Fruit fly (Drosophila melanogaster): ENCODE measurements around the gene CG46465.

The CG46465 gene

dm6 chr2L:19010566-19010965, 18.3 kb downstream of the CG46465 start, which contains the start of gene robl37BC:
robl37BC (plus strand) TSS chr2L:19010866.
- no peak for TF ChIP-seq CG8478 (optimal IDR thresholded peaks at IDR 0.05)

dm6 chr2L:19011895-19012645, 19.8 kb downstream of the CG46465 start:
- TF ChIP-seq CTCF (optimal IDR thresholded peaks at IDR 0.05) (no peak), CG8478 (optimal IDR thresholded peaks at IDR 0.05) (no peak)

DNA sequence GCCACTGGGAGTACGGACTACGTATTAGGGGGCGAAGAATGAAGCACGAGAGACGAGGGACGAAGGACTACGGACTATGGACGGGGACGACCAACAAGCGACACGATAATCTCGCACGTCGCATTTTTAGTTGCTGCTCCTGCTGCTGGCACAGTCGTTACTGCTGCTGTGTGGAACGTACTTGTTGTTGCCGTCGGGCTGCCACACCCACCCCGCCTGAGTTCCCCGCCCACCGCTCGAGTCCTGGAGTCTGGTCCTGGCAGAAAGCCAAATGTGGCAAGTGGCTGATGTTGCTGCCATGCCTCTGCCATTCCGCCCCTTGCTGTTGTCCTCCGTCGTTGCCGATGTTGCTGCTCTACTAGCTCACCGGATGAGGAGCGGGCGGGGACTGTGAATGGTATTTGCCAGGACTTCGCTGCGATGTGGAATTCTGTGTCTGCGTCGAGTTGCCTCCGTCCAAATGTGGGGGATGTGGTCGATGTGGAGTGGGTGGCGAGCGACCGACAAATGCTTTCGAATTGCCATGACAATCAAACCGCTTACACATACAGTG, 20.6 kb downstream of the CG46465 start:
- TF ChIP-seq CG8478 (optimal IDR thresholded peaks at IDR 0.05) (no peak), CTCF (optimal IDR thresholded peaks at IDR 0.05) (no peak)

dm6 chr2L:19014032-19014880, 22.0 kb downstream of the CG46465 start:
- TF ChIP-seq CG8478 (optimal IDR thresholded peaks at IDR 0.05) (no peak), CTCF (optimal IDR thresholded peaks at IDR 0.05) (no peak)

- TF ChIP-seq CG8478 (optimal IDR thresholded peaks at IDR 0.05): no peak
Measured at dm6 chr2L:19014881-19015366, 22.6 kb downstream of the CG46465 start.

DNA sequence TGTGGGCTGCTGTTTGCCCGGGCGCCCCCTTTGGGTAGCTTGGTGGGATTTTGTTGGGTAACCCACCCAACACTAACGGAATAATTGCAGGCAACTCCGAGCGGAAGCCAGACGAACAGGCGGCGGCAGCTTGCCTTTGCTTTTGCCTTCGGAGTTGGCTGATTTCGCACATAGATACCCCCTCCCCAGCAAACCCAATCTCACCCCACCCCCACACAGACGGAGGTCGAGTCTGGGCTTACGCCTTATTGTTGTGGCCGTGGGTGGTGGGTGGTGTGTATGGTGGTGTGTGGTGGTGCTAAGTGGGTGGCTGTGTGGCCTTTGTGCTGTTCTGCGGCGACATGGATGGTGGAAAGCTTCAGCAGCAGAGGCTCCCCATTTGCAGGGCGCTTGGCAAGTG, 23.3 kb downstream of the CG46465 start:
- no peak for TF ChIP-seq CG8478 (optimal IDR thresholded peaks at IDR 0.05)
- no peak for TF ChIP-seq CTCF (optimal IDR thresholded peaks at IDR 0.05)

dm6 chr2L:19017060-19017459, 24.8 kb downstream of the CG46465 start:
- no peak for TF ChIP-seq CG8478 (optimal IDR thresholded peaks at IDR 0.05)
- no peak for TF ChIP-seq CTCF (optimal IDR thresholded peaks at IDR 0.05)

DNA sequence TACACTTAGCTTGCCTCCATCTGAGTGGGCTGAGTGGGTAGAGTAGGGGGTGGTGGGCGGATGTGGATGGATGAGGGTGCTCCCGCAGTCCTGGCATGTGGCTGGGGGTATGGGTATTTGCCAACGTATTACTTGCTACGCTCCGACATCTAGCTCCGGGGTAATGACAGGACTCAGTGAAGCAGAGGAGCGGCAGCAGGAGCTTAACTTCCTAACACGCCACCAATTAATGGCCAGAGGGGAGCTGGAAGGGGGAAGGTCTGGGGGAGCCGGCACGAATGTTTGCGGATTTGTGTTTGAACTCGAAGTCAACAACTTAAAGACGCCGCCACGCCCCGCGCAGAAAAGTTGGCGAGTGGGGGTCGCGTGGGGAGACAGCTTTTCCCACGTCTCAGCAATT, 26.0 kb downstream of the CG46465 start:
- no peak for TF ChIP-seq CG8478 (optimal IDR thresholded peaks at IDR 0.05)
- no peak for TF ChIP-seq CTCF (optimal IDR thresholded peaks at IDR 0.05)

DNA sequence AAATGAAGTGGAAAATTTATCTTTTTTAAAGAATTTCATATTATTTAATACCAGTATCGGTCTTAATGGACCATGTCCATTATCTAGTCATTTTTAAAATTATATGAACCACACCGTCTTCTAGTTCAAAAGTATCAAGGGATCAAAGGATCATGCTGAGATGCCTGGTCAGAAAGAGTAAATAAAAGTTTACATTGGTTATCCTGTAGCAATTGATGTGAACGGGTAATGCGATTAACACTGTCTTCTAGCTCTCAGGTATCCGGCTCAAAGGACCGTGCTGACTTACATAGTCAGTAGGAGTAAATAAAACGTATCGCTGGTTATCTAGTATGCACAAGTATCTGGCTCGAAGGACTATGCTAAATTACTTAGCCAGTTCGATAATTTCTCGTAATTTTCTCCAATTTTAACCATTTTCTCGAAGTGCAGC, 26.9 kb downstream of the CG46465 start:
- no peak for TF ChIP-seq CG8478 (optimal IDR thresholded peaks at IDR 0.05)
- TF ChIP-seq CTCF (optimal IDR thresholded peaks at IDR 0.05): no peak

DNA sequence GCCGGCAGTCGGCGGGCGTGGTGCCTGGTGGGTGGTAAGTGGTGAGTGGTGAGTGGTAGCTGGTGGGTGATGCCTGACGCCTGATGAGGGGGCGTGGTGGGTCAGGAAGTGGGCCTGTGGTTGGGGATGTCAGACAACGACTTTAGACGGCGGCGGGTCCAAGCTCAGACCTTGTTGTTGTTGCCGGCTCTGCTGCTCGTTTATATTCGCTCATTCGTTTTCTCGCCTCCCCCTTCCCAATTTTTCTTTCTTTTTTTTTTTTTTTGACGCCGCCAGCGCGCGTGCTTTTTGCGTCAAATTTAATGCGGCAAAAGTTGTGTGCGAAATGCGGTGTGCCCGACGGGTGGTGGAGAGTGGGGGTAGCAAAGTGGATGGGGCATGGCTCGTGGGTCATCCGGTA, 27.3 kb downstream of the CG46465 start:
- TF ChIP-seq CTCF (optimal IDR thresholded peaks at IDR 0.05): no peak
- TF ChIP-seq CG8478 (optimal IDR thresholded peaks at IDR 0.05): no peak

DNA sequence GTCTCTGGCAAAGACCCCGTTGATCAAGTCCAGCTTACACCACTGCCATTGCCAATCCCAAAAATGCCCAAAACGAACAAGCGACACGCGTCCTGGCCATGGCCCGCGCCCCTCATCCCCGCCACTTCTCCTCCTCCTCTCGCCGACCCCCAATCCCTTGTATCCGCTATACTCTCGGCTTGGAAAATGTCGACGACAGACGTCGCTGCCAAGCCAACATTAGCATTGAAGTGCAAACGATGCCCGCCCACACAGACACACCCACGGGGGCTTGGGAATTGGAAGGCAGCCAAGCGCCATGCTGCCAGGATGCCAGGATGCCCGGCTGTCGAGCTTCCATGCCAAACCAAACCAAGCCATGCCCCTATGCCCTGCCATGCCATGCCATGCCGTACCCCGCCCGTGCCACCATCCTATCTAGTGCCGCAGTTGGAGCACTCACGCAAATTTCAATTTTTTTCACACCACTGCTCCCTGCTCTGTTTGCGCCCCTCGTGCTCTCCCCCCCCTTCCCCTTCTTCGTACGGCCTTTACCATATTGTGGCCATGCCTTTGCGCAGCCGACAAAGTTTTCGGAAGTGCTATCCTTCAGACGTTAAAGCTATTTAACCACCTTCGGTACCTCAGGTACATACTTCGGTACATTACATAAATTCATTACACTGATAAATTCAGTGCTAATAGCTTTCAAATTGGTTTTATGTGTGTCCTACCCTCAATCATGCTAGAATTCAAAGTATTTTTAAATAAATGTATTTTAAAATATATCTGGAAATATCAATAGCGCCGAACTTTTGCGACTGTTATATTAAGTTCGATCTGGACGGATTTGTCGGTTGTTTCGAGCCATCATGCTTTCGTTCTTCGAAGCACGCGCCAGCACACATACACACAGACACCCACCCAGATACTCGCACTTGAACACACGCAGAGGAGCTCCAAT, 29.3 kb downstream of the CG46465 start:
- no peak for TF ChIP-seq CTCF (optimal IDR thresholded peaks at IDR 0.05)
- TF ChIP-seq CG8478 (optimal IDR thresholded peaks at IDR 0.05): no peak

DNA sequence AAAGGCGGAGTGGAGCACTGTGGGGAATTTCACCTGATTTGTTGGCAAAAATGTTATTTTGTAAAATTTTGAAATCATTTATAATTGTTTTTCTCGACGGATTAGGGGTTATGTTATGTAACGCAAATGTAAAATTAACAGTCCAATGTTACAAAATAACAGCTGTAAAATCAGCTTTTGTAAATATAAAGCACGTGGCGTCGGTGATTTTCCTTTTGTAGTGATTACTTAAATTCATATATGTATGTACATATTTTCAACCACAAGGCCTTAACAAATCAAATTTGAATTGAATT, 29.9 kb downstream of the CG46465 start, which contains the start of gene CG15172:
Gene CG15172, plus strand, starts transcription at position 197 of the 296 bp plus-strand sequence.
- no peak for TF ChIP-seq CTCF (optimal IDR thresholded peaks at IDR 0.05)
- no peak for TF ChIP-seq CG8478 (optimal IDR thresholded peaks at IDR 0.05)

DNA sequence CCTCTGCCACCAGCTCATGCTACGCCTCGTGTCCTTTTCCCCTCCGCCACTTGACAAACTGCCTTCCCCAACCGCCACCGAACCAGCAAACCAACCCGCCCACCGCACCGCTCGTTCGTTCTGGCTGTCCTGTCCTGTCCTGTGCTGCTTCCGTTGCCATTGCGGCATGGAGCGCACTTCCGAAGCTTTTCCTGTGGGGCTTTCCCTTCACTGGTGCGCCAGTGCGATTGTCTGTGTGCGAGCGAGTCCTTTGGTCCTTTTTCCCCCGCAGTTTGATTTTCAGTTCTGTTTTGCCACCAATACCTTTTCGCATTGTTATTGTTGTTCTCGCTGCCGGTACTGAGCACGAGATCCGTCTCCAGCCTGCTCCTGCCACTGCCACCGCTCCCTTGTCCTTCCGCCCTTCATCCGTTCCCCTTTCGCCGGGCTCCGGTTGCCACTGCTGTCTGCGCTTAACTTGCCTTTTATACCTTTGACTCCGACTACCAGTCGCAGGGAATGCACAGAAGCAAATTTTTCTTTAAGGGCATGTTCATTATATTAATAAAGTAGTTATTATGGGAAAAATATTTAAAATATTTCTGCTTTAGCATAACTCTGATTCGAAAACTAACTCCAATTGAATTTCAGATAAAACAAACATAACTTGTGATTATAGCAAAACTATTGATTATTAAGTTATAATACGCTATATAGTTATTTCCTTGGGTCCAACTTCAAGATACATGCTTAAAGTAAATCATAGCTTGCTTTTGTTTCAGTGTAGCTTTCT, 31.9 kb downstream of the CG46465 start:
- no peak for TF ChIP-seq CG8478 (optimal IDR thresholded peaks at IDR 0.05)
- TF ChIP-seq CTCF (optimal IDR thresholded peaks at IDR 0.05): no peak

- TF ChIP-seq CG8478 (optimal IDR thresholded peaks at IDR 0.05) (no peak), CTCF (optimal IDR thresholded peaks at IDR 0.05) (no peak)
Measured at dm6 chr2L:19024744-19025059, 32.4 kb downstream of the CG46465 start.

Measured in S2 (cell line).